Worm (Caenorhabditis elegans) whole organism, young adult: Measurements from ENCODE around the gene ZK1240.2.

Experiments used
- B0336.3 ChIP-seq: fragments of 200-800 bp; sonication (Bioruptor generic); IDR thresholded peaks from 2 replicates; pipeline ENCODE4 v1.3.6; 2022; ENCODE audit warnings: missing genetic modification characterization, missing compliant biosample characterization
- F23B12.7 ChIP-seq: sonication (generic microtip); optimal IDR thresholded peaks from 2 replicates; lab custom pipeline; 2017; ENCODE audit warnings: missing genetic modification characterization, mild to moderate bottlenecking, missing compliant biosample characterization, antibody characterized with exemption, moderate library complexity; ENCODE audit not compliant: insufficient read depth
- F39B2.1 ChIP-seq: fragments of 200-800 bp; sonication (Bioruptor generic); IDR thresholded peaks from 2 replicates; pipeline ENCODE4 v1.3.6; 2022; ENCODE audit warnings: missing genetic modification reagents, missing genetic modification characterization, missing compliant biosample characterization
- T26A5.8 ChIP-seq: sonication (generic microtip); optimal IDR thresholded peaks from 2 replicates; lab custom pipeline; 2016; ENCODE audit warnings: missing genetic modification characterization, missing compliant biosample characterization
- Y79H2A.3 ChIP-seq: fragments of 200-800 bp; sonication (Bioruptor generic); conservative IDR thresholded peaks from 2 replicates; pipeline ENCODE4 v1.3.6; 2022; ENCODE audit warnings: missing genetic modification reagents, missing genetic modification characterization, missing compliant biosample characterization
- aptf-2 ChIP-seq: fragments of 200-800 bp; sonication (Bioruptor generic); conservative IDR thresholded peaks from 2 replicates; pipeline ENCODE4 v1.3.6; 2022; ENCODE audit warnings: missing genetic modification reagents, missing genetic modification characterization, missing compliant biosample characterization
- attf-3 ChIP-seq: fragments of 200-800 bp; sonication (Bioruptor generic); conservative IDR thresholded peaks from 2 replicates; pipeline ENCODE4 v1.3.6; 2022; ENCODE audit warnings: missing genetic modification reagents, missing genetic modification characterization, missing compliant biosample characterization
- chd-7 ChIP-seq: sonication (generic microtip); optimal IDR thresholded peaks from 2 replicates; lab custom pipeline; 2016; ENCODE audit warnings: mild to moderate bottlenecking, missing genetic modification characterization, moderate library complexity, missing compliant biosample characterization
- dox-1 ChIP-seq: fragments of 200-800 bp; sonication (Bioruptor generic); IDR thresholded peaks from 2 replicates; pipeline ENCODE4 v1.3.6; 2022; ENCODE audit warnings: missing genetic modification reagents, missing genetic modification characterization, missing compliant biosample characterization
- egl-18 ChIP-seq: fragments of 200-800 bp; sonication (Bioruptor generic); IDR thresholded peaks from 2 replicates; pipeline ENCODE4 v1.3.6; 2022; ENCODE audit warnings: missing genetic modification reagents, missing genetic modification characterization, missing compliant biosample characterization
- egl-44 ChIP-seq: fragments of 200-800 bp; sonication (Bioruptor generic); IDR thresholded peaks from 2 replicates; pipeline ENCODE4 v1.3.6; 2022; ENCODE audit warnings: missing genetic modification reagents, missing genetic modification characterization, missing compliant biosample characterization
- egrh-3 ChIP-seq: fragments of 200-800 bp; sonication (Bioruptor generic); IDR thresholded peaks from 2 replicates; pipeline ENCODE4 v1.3.6; 2022; ENCODE audit warnings: missing genetic modification reagents, missing genetic modification characterization, missing compliant biosample characterization
- ets-4 ChIP-seq: fragments of 200-800 bp; sonication (Bioruptor generic); optimal IDR thresholded peaks from 2 replicates; lab custom pipeline; 2018; ENCODE audit warnings: mild to moderate bottlenecking, missing genetic modification characterization, missing compliant biosample characterization
- hlh-12 ChIP-seq: sonication (generic microtip); optimal IDR thresholded peaks from 2 replicates; lab custom pipeline; 2016; ENCODE audit warnings: missing genetic modification characterization, missing compliant biosample characterization
- hlh-26 ChIP-seq: fragments of 200-800 bp; sonication (Bioruptor generic); conservative IDR thresholded peaks from 2 replicates; pipeline ENCODE4 v1.3.6; 2022; ENCODE audit warnings: missing genetic modification reagents, missing genetic modification characterization, missing compliant biosample characterization
- hmg-20 ChIP-seq: fragments of 200-800 bp; sonication (Bioruptor generic); IDR thresholded peaks from 2 replicates; pipeline ENCODE4 v1.3.6; 2022; ENCODE audit warnings: missing genetic modification reagents, missing genetic modification characterization, missing compliant biosample characterization
- hsf-1 ChIP-seq: fragments of 200-800 bp; sonication (Bioruptor generic); IDR thresholded peaks from 2 replicates; pipeline ENCODE4 v1.3.6; 2022; ENCODE audit warnings: missing genetic modification reagents, missing genetic modification characterization, missing compliant biosample characterization
- let-526 ChIP-seq: fragments of 200-800 bp; sonication (Bioruptor generic); IDR thresholded peaks from 2 replicates; pipeline ENCODE4 v1.3.6; 2022; ENCODE audit warnings: missing genetic modification reagents, missing genetic modification characterization, missing compliant biosample characterization
- let-607 ChIP-seq, 2 experiments: fragments of 200-800 bp in 1 of 2; sonication (Bioruptor generic) in 1 of 2; sonication (generic microtip) in 1 of 2; optimal IDR thresholded peaks; 2 replicates each; lab custom pipeline; 2016 to 2018; ENCODE audit warnings: mild to moderate bottlenecking in 2 of 2, missing compliant biosample characterization in 2 of 2, missing genetic modification characterization in 2 of 2, moderate library complexity in 2 of 2, missing genotype in 1 of 2
- lin-26 ChIP-seq: fragments of 200-800 bp; sonication (Bioruptor generic); IDR thresholded peaks from 2 replicates; pipeline ENCODE4 v1.3.6; 2022; ENCODE audit warnings: missing genetic modification reagents, missing genetic modification characterization, missing compliant biosample characterization
- madf-6 ChIP-seq: fragments of 200-800 bp; sonication (Bioruptor generic); IDR thresholded peaks from 2 replicates; pipeline ENCODE4 v1.3.6; 2022; ENCODE audit warnings: missing genetic modification reagents, missing genetic modification characterization, missing compliant biosample characterization
- mcd-1 ChIP-seq: fragments of 200-800 bp; sonication (Bioruptor generic); IDR thresholded peaks from 2 replicates; pipeline ENCODE4 v1.3.6; 2022; ENCODE audit warnings: missing genetic modification reagents, missing genetic modification characterization, missing compliant biosample characterization
- mes-4 ChIP-seq: sonication (generic microtip); optimal IDR thresholded peaks from 2 replicates; lab custom pipeline; 2016; ENCODE audit warnings: missing genotype, missing genetic modification characterization, missing compliant biosample characterization
- nfya-2 ChIP-seq: fragments of 200-800 bp; sonication (Bioruptor generic); IDR thresholded peaks from 2 replicates; pipeline ENCODE4 v1.3.6; 2022; ENCODE audit warnings: missing genetic modification reagents, missing genetic modification characterization, missing compliant biosample characterization
- nfyb-1 ChIP-seq: fragments of 200-800 bp; sonication (Bioruptor generic); IDR thresholded peaks from 2 replicates; pipeline ENCODE4 v1.3.6; 2022; ENCODE audit warnings: missing genetic modification reagents, missing genetic modification characterization, missing compliant biosample characterization
- nhr-27 ChIP-seq: fragments of 200-800 bp; sonication (Bioruptor generic); optimal IDR thresholded peaks from 2 replicates; lab custom pipeline; 2018; ENCODE audit warnings: mild to moderate bottlenecking, missing genetic modification characterization, moderate library complexity, missing compliant biosample characterization
- nhr-80 ChIP-seq: sonication (generic microtip); optimal IDR thresholded peaks from 2 replicates; lab custom pipeline; 2016; ENCODE audit warnings: missing genetic modification characterization, missing compliant biosample characterization
- nhr-90 ChIP-seq: sonication (generic microtip); optimal IDR thresholded peaks from 2 replicates; lab custom pipeline; 2016; ENCODE audit warnings: missing genotype, mild to moderate bottlenecking, missing genetic modification characterization, missing compliant biosample characterization
- rcor-1 ChIP-seq: fragments of 200-800 bp; sonication (Bioruptor generic); IDR thresholded peaks from 2 replicates; pipeline ENCODE4 v1.3.6; 2022; ENCODE audit warnings: missing genetic modification reagents, missing genetic modification characterization, missing compliant biosample characterization
- rec-8 ChIP-seq, 2 experiments: sonication (generic microtip); optimal IDR thresholded peaks; 2 replicates each; lab custom pipeline; 2016; ENCODE audit warnings: mild to moderate bottlenecking in 2 of 2, missing genetic modification characterization in 2 of 2, missing genetic modification reagents in 2 of 2, missing genotype in 2 of 2, missing biosample characterization in 1 of 2, missing compliant biosample characterization in 1 of 2, moderate library complexity in 1 of 2
- snpc-1.3 ChIP-seq: sonication (generic microtip); optimal IDR thresholded peaks from 2 replicates; lab custom pipeline; 2017; ENCODE audit warnings: missing genetic modification characterization, mild to moderate bottlenecking, missing compliant biosample characterization, antibody characterized with exemption, moderate library complexity, missing genotype, missing genetic modification reagents; ENCODE audit not compliant: insufficient read depth
- snpc-3.4 ChIP-seq: sonication (generic microtip); optimal IDR thresholded peaks from 2 replicates; lab custom pipeline; 2017; ENCODE audit warnings: missing genetic modification characterization, mild to moderate bottlenecking, missing compliant biosample characterization, antibody characterized with exemption, moderate library complexity, missing genotype, missing genetic modification reagents
- snpc-4 ChIP-seq, 5 experiments: fragments of 150-350 bp in 1 of 5; sonication (generic microtip) in 4 of 5; optimal IDR thresholded peaks; 2 replicates each; lab custom pipeline; 2014 to 2018; ENCODE audit warnings: missing genetic modification characterization in 5 of 5, missing biosample characterization in 3 of 5, antibody characterized with exemption in 2 of 5, mild to moderate bottlenecking in 2 of 5, missing compliant biosample characterization in 2 of 5, missing genotype in 2 of 5, moderate library complexity in 2 of 5, missing genetic modification reagents in 1 of 5
- tbp1 ChIP-seq: fragments of 200-800 bp; sonication (Bioruptor generic); optimal IDR thresholded peaks from 2 replicates; lab custom pipeline; 2018; ENCODE audit warnings: mild to moderate bottlenecking, missing genetic modification characterization, missing compliant biosample characterization
- tbx-9 ChIP-seq: sonication (generic microtip); optimal IDR thresholded peaks from 2 replicates; lab custom pipeline; 2016; ENCODE audit warnings: borderline replicate concordance, missing genetic modification characterization, inconsistent platforms, missing compliant biosample characterization
- unc-130 ChIP-seq: sonication (generic microtip); optimal IDR thresholded peaks from 2 replicates; lab custom pipeline; 2016; ENCODE audit warnings: missing genetic modification reagents, missing genetic modification characterization, missing compliant biosample characterization
- zfh-2 ChIP-seq: fragments of 200-800 bp; sonication (Bioruptor generic); conservative IDR thresholded peaks from 2 replicates; pipeline ENCODE4 v1.3.6; 2022; ENCODE audit warnings: missing genetic modification reagents, missing genetic modification characterization, missing compliant biosample characterization
- ztf-28 ChIP-seq: fragments of 200-800 bp; sonication (Bioruptor generic); IDR thresholded peaks from 2 replicates; pipeline ENCODE4 v1.3.6; 2022; ENCODE audit warnings: missing genetic modification reagents, missing genetic modification characterization, missing compliant biosample characterization
- ztf-6 ChIP-seq: fragments of 200-800 bp; sonication (Bioruptor generic); IDR thresholded peaks from 2 replicates; pipeline ENCODE4 v1.3.6; 2022; ENCODE audit warnings: missing genetic modification reagents, missing genetic modification characterization, missing compliant biosample characterization

Gene ZK1240.2

DNA sequence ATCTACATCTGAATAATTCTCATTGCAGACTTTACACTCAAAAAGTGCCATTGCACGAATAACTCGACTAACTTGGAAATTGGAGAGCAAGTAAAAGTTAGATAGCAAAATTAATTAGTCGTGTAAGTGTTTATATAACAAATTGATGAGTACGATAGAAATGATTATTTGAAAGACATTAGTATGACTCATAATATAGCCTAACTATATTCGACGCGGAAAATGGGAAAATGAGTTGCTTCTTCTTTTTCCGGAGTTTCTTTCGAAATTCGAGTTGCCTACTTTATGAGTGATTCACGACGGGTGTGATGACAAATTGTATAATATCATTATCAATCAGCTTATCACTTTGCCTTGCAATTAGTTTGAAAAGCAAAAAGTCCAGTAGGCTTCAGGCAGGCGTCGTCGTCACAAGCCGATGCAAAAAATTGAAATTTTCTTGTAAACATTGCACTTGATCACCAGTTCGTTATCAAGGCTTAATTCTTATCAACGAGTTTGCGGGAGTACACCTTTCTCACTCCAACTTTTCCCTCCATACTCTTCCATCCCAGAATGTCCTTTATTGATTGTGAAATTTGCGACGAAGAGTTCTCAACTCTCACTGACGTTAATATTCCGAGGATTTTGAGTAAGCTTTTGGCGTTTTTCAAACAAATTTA is at the start of gene ZK1240.2, which contains the start of gene ZK1240.6:
TSS of gene ZK1240.2 (plus strand) at position 520 of the 662 bp plus-strand sequence.
TSS of gene ZK1240.6 (minus strand) at position 51 of the 662 bp plus-strand sequence.
- TF ChIP-seq nhr-80 (tag; lab: Kevin White, UChicago) (peak; percentile 85), mes-4 (tag; lab: Kevin White, UChicago) (no peak), ets-4 (peak; percentile 58), T26A5.8 (tag; lab: Kevin White, UChicago) (no peak)

DNA sequence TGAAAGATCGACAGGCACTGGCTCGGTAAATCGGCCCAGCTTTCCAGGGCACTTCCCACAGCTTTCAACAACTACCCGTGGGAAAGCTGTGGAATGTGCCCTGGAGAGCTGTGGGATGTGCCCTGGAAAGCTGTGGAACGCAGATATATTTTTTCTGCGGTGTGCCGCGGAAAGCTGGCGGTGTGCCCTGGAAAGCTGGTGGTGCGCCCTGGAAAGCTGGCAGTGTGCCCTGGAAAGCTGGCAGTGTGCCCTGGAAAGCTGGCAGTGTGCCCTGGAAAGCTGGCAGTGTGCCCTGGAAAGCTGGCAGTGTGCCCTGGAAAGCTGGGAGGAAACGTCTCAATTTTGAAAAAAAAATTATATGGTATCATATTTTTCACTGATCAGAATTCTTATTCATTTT is 49.4 kb upstream of the ZK1240.2 start:
- no peak for TF ChIP-seq dox-1 (GFP tag; lab: Robert Waterston, UW)
- no peak for TF ChIP-seq rcor-1
- TF ChIP-seq attf-3 (GFP tag; lab: Robert Waterston, UW) = no peak
- TF ChIP-seq zfh-2 = peak; percentile 86
- TF ChIP-seq egrh-3 (GFP tag; lab: Robert Waterston, UW) = peak; percentile 67; the same call in 1 of the 2 replicates
- TF ChIP-seq hmg-20 (GFP tag; lab: Robert Waterston, UW) = no peak
- no peak for TF ChIP-seq chd-7 (tag; lab: Kevin White, UChicago)
- 0 out of 2 replicates have a peak, but pooled peaks have one; percentile 25 for TF ChIP-seq B0336.3 (GFP tag; lab: Robert Waterston, UW)
- no peak for TF ChIP-seq hsf-1
- no peak for TF ChIP-seq nfyb-1 (GFP tag; lab: Robert Waterston, UW)
- TF ChIP-seq hlh-26 (GFP tag; lab: Robert Waterston, UW) = no peak
- no peak for TF ChIP-seq Y79H2A.3
- TF ChIP-seq mcd-1 (GFP tag; lab: Robert Waterston, UW) = peak; percentile 29; the same call in 1 of the 2 replicates
- no peak for TF ChIP-seq snpc-1.3
- no peak for TF ChIP-seq madf-6 (GFP tag; lab: Robert Waterston, UW)

DNA sequence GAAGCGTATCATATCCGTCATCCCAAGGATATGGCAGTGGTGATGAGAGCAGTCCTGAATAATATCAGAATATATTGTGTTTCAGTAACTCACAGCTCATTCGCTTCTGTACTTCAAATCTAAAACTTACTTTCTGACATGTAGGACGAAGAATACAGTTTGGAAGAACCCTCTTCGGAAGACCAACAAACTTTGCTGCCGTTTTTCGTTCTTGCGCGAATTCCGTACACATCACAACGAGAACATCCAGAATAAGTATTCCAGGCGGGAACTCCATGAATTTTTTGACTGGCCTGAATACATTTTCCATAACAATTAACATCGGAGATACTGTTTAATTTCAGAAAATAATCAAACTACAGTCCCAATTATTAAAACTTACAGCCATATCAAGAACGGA is 45.8 kb upstream of the ZK1240.2 start, which contains the start of gene K09F6.15:
TSS of gene K09F6.15 (minus strand) at position 101 of the 400 bp plus-strand sequence.
- TF ChIP-seq lin-26 (GFP tag; lab: Robert Waterston, UW) = no peak
- no peak for TF ChIP-seq F39B2.1
- no peak for TF ChIP-seq let-607 (tag; optimal IDR thresholded peaks at IDR 0.05; lab: Kevin White, UChicago)
- TF ChIP-seq nhr-90 (tag; lab: Kevin White, UChicago) = no peak

DNA sequence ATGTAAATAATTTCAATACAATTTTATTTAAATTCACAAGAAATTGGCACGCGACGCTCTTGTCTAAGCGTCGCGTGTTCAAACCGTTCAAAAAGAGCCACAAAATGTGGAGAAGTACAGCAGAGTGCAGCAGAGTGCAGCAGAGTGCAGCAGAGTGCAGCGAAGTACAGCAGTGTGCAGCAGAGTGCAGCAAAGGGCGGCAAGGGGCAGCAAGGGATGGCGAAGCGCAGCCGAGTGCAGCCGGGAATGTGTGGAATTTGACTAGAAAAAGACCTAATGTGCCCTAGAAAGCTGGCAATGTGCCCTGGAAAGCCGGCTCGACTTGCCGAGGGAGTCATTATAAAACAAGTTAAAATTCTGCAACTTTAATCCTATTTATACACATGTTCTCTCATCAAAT is 43.9 kb upstream of the ZK1240.2 start, which contains the start of gene K09F6.6:
TSS of gene K09F6.6 (minus strand) at position 43 of the 400 bp plus-strand sequence.
- TF ChIP-seq nhr-27 (tag; lab: Kevin White, UChicago) = no peak
- no peak for TF ChIP-seq let-526
- peak; percentile 44; the same call in 1 of the 2 replicates for TF ChIP-seq egrh-3 (GFP tag; lab: Robert Waterston, UW)
- TF ChIP-seq egl-44 (GFP tag; lab: Robert Waterston, UW) = no peak
- peak; percentile 75 for TF ChIP-seq zfh-2
- TF ChIP-seq attf-3 (GFP tag; lab: Robert Waterston, UW) = no peak
- TF ChIP-seq hlh-12 (tag; lab: Kevin White, UChicago) = no peak

DNA sequence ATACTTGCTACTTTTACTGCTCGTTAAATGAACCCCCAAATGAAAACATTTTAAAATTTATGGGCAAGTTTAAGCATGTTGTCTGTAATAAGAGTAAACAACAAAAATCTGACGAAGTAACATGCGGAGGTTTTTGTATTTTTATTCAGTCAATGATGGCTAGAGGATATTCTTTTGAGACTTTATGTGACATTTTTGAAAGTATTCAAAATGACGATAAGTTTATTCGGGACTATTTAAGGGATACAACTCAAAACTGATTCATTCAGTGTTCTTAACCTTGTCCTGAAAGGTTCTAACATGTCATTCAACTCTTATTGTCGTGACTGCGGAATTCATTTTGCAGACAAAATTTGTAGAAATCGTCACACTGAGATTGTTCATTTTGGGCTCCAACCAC is 43.3 kb upstream of the ZK1240.2 start, which contains the start of gene K09F6.11:
TSS of gene K09F6.11 (plus strand) at position 301 of the 400 bp plus-strand sequence.
- TF ChIP-seq egl-18 (GFP tag; lab: Robert Waterston, UW) = no peak
- no peak for TF ChIP-seq unc-130
- no peak for TF ChIP-seq nfya-2 (GFP tag; lab: Robert Waterston, UW)
- no peak for TF ChIP-seq aptf-2
- no peak for TF ChIP-seq rec-8 (tag; optimal IDR thresholded peaks at IDR 0.05; lab: Kevin White, UChicago)
- TF ChIP-seq ztf-28 (GFP tag; lab: Robert Waterston, UW) = no peak
- TF ChIP-seq F23B12.7 = no peak
- TF ChIP-seq tbp1 (GFP tag; lab: Kevin White, UChicago) = no peak
- no peak for TF ChIP-seq snpc-3.4 (tag; lab: Kevin White, UChicago)
- TF ChIP-seq egl-44 (GFP tag; lab: Robert Waterston, UW) = no peak
- TF ChIP-seq F39B2.1 = no peak
- TF ChIP-seq tbx-9 = no peak
- TF ChIP-seq ztf-6 (GFP tag; lab: Robert Waterston, UW) = no peak
- TF ChIP-seq snpc-4 (GFP tag; optimal IDR thresholded peaks at IDR 0.05; lab: Kevin White, UChicago) = no peak
- no peak for TF ChIP-seq snpc-4 (tag; optimal IDR thresholded peaks at IDR 0.05; lab: Kevin White, UChicago)
- no peak for TF ChIP-seq nhr-80 (tag; lab: Kevin White, UChicago)
- no peak for TF ChIP-seq hmg-20 (GFP tag; lab: Robert Waterston, UW)
